Fruit fly (Drosophila melanogaster) S2 (cell line): ENCODE data around the gene shep.
A peak's percentile ranks its signal among the peaks of the same experiment; 100 is the strongest.

ENCODE experiments used
- CG8478 ChIP-seq: fragments of >200 bp; optimal IDR thresholded peaks from 2 replicates; lab custom pipeline; 2018
- CTCF ChIP-seq, 2 experiments: fragments of >200 bp; optimal IDR thresholded peaks; 2 replicates each; lab custom pipeline; 2018

The shep gene

dm6 chr3L:5277942-5278341 lies at the start of gene shep:
Gene shep, minus strand, starts transcription at chr3L:5277944.
- TF ChIP-seq CTCF (optimal IDR thresholded peaks at IDR 0.05; lab: Kevin White, UChicago) = no peak
- TF ChIP-seq CG8478 (lab: Kevin White, UChicago) = no peak

dm6 chr3L:5297237-5297636 lies 19.5 kb upstream of the shep start:
- no peak for TF ChIP-seq CTCF (optimal IDR thresholded peaks at IDR 0.05; lab: Kevin White, UChicago)

- TF ChIP-seq CG8478 (lab: Kevin White, UChicago) = no peak
- no peak for TF ChIP-seq CTCF (optimal IDR thresholded peaks at IDR 0.05; lab: Kevin White, UChicago)
Observed at dm6 chr3L:5288118-5288517, 10.4 kb upstream of the shep start.

dm6 chr3L:5279998-5280610 lies 2.4 kb upstream of the shep start:
- no peak for TF ChIP-seq CG8478 (lab: Kevin White, UChicago)

- TF ChIP-seq CTCF (optimal IDR thresholded peaks at IDR 0.05; lab: Kevin White, UChicago) = no peak
- TF ChIP-seq CG8478 (lab: Kevin White, UChicago) = no peak
Observed at dm6 chr3L:5278864-5279263, 1.1 kb upstream of the shep start.

dm6 chr3L:5277035-5277434 lies 709 bp downstream of the shep start:
- TF ChIP-seq CTCF (optimal IDR thresholded peaks at IDR 0.05; lab: Kevin White, UChicago) (no peak), CG8478 (lab: Kevin White, UChicago) (no peak)

dm6 chr3L:5276520-5276919 lies 1.2 kb downstream of the shep start:
- no peak for TF ChIP-seq CG8478 (lab: Kevin White, UChicago)
- no peak for TF ChIP-seq CTCF (optimal IDR thresholded peaks at IDR 0.05; lab: Kevin White, UChicago)

dm6 chr3L:5275558-5275957 lies 2.2 kb downstream of the shep start:
- TF ChIP-seq CTCF (optimal IDR thresholded peaks at IDR 0.05; lab: Kevin White, UChicago) (peak; percentile 86 to 92), CG8478 (lab: Kevin White, UChicago) (no peak)

dm6 chr3L:5273237-5273636 lies 4.5 kb downstream of the shep start:
- TF ChIP-seq CTCF (optimal IDR thresholded peaks at IDR 0.05; lab: Kevin White, UChicago) = no peak
- TF ChIP-seq CG8478 (lab: Kevin White, UChicago) = no peak

dm6 chr3L:5271468-5272102 lies 6.2 kb downstream of the shep start:
- TF ChIP-seq CTCF (optimal IDR thresholded peaks at IDR 0.05; lab: Kevin White, UChicago) = no peak
- TF ChIP-seq CG8478 (lab: Kevin White, UChicago) = no peak

dm6 chr3L:5268485-5268884 lies 9.3 kb downstream of the shep start:
- TF ChIP-seq CG8478 (lab: Kevin White, UChicago) (no peak), CTCF (optimal IDR thresholded peaks at IDR 0.05; lab: Kevin White, UChicago) (no peak)

- no peak for TF ChIP-seq CTCF (optimal IDR thresholded peaks at IDR 0.05; lab: Kevin White, UChicago)
- no peak for TF ChIP-seq CG8478 (lab: Kevin White, UChicago)
Observed at dm6 chr3L:5252500-5253007, 25.2 kb downstream of the shep start.

- TF ChIP-seq CTCF (optimal IDR thresholded peaks at IDR 0.05; lab: Kevin White, UChicago) (no peak), CG8478 (lab: Kevin White, UChicago) (no peak)
Observed at dm6 chr3L:5251413-5251812, 26.3 kb downstream of the shep start.

dm6 chr3L:5248863-5249262 lies 28.9 kb downstream of the shep start:
- TF ChIP-seq CTCF (optimal IDR thresholded peaks at IDR 0.05; lab: Kevin White, UChicago) (no peak), CG8478 (lab: Kevin White, UChicago) (no peak)

dm6 chr3L:5247923-5248821 lies 29.6 kb downstream of the shep start:
- no peak for TF ChIP-seq CTCF (optimal IDR thresholded peaks at IDR 0.05; lab: Kevin White, UChicago)
- TF ChIP-seq CG8478 (lab: Kevin White, UChicago) = no peak
